Worm (Caenorhabditis elegans): ENCODE results near the gene hsp-1.

DNA sequence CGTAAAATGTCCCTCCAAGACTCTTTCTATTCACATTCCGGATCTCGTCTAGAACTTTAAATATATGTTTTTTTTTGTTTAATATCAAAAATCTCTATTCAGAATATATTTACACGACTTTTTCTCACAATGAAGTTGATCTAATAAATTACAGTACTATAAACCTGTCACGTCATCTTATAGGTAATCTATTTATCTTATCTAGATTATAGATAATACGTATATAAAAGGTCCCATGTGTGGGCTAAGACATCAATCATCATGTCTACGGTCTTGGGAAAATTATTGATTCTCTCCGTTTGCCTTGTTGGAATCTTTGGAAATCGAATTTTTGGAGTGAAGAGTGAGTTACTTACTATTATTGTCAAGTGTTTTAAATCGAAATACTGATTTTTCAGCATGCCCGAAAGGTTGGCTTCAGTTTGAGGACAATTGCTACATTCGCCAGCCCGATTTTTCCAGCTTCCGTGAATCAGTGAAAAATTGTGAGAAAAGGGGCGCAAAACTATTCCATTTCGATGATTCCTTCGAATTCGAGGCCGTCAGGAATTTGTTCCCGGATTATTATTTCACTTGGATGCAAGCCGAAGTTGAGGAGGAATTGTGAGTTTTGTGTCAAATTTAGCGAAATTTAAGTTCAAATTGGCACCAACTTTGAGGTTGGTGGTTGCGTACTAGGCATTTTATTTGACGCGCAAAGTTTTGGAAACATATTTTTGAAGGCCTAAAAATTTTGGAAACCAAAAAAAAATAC lies 1.9 kb upstream of the hsp-1 start, which contains the start of gene clec-196:
- no peak for TF ChIP-seq scrt-1 (GFP tag; IDR thresholded peaks at IDR 0.05)
- no peak for TF ChIP-seq ama-1 (optimal IDR thresholded peaks at IDR 0.05)
- TF ChIP-seq hnd-1 (tag; optimal IDR thresholded peaks at IDR 0.05): no peak
- TF ChIP-seq ets-7 (tag; optimal IDR thresholded peaks at IDR 0.05): no peak

Measured in whole organism, early embryonic.